Fruit fly (Drosophila melanogaster): ENCODE data around the gene CG17264.

DNA sequence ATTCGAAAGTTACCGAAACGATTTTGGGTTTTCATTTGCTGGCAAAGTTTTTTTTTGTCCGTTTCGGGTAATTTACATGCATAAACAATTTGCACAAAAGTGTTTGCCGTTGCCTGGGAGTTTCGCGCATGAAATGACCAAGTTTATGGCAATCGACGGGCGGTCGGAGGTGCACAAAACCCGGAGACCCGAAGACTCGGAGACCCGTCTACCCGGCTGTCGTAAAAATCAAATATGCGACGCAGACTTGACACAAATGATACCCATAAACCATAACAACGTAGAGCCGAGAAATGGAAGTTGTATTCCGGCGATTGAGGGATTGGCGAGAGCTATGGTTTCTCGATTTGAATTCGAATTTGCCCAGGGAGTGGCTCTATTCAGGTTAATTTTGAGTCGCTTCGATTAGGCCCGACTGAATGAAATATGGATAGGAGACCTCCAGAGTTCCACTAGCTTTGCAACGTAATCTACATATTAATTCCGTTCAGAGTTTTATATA lies 11.3 kb upstream of the CG17264 start:
- TF ChIP-seq Jra (GFP tag; optimal IDR thresholded peaks at IDR 0.05) (no peak), Hr78 (GFP tag; optimal IDR thresholded peaks at IDR 0.05) (no peak), h (GFP tag; optimal IDR thresholded peaks at IDR 0.05) (no peak), Abd-B (GFP tag; optimal IDR thresholded peaks at IDR 0.05) (no peak), HLH106 (tag; optimal IDR thresholded peaks at IDR 0.05) (no peak), OdsH (GFP tag; optimal IDR thresholded peaks at IDR 0.05) (no peak), foxo (GFP tag; optimal IDR thresholded peaks at IDR 0.05) (no peak), sv (GFP tag; optimal IDR thresholded peaks at IDR 0.05) (no peak), pan (optimal IDR thresholded peaks at IDR 0.05) (no peak), N (GFP tag; optimal IDR thresholded peaks at IDR 0.05) (no peak), woc (GFP tag; optimal IDR thresholded peaks at IDR 0.05) (no peak), lola (GFP tag; optimal IDR thresholded peaks at IDR 0.05) (no peak)

Measured in whole organism, wandering third instar larva.